Fruit fly (Drosophila melanogaster) whole organism, adult: Measurements from ENCODE around the gene Kr-h2.

Source experiments
- CG11617 ChIP-seq: fragments of 200-800 bp; sonication (Bioruptor generic); optimal IDR thresholded peaks from 2 replicates; lab custom pipeline; 2017; ENCODE audit warnings: mild to moderate bottlenecking, missing biosample characterization, missing genetic modification reagents, missing genetic modification characterization
- CG12768 ChIP-seq: fragments of 200-800 bp; sonication (Bioruptor generic); optimal IDR thresholded peaks from 2 replicates; lab custom pipeline; 2017; ENCODE audit warnings: missing biosample characterization, missing genetic modification characterization, mild to moderate bottlenecking, moderate library complexity, missing genetic modification reagents
- CG14711 ChIP-seq: fragments of 200-800 bp; sonication (Bioruptor generic); optimal IDR thresholded peaks from 2 replicates; lab custom pipeline; 2018; ENCODE audit warnings: missing biosample characterization, mild to moderate bottlenecking, missing genetic modification characterization, moderate library complexity
- CG1620 ChIP-seq: fragments of 200-800 bp; sonication (Bioruptor generic); optimal IDR thresholded peaks from 2 replicates; lab custom pipeline; 2016; ENCODE audit warnings: missing biosample characterization, missing genetic modification characterization
- CG33017 ChIP-seq: fragments of 200-800 bp; sonication (Bioruptor generic); optimal IDR thresholded peaks from 2 replicates; lab custom pipeline; 2018; ENCODE audit warnings: missing biosample characterization, mild to moderate bottlenecking, missing genetic modification characterization, moderate library complexity
- CG5204 ChIP-seq: fragments of 200-800 bp; sonication (Bioruptor generic); optimal IDR thresholded peaks from 2 replicates; lab custom pipeline; 2016; ENCODE audit warnings: missing biosample characterization, missing genetic modification characterization
- CG7045 ChIP-seq: fragments of 200-800 bp; sonication (Bioruptor generic); optimal IDR thresholded peaks from 2 replicates; lab custom pipeline; 2017; ENCODE audit warnings: missing biosample characterization, mild to moderate bottlenecking, missing genetic modification characterization
- CG7101 ChIP-seq: fragments of 200-800 bp; sonication (Bioruptor generic); optimal IDR thresholded peaks from 2 replicates; lab custom pipeline; 2018; ENCODE audit warnings: missing biosample characterization, mild to moderate bottlenecking, missing genetic modification characterization, moderate library complexity
- Clk ChIP-seq: fragments of 200-800 bp; sonication (Bioruptor generic); optimal IDR thresholded peaks from 2 replicates; lab custom pipeline; 2017; ENCODE audit warnings: missing biosample characterization, missing genetic modification characterization
- Crg-1 ChIP-seq: fragments of 200-800 bp; sonication (Bioruptor generic); optimal IDR thresholded peaks from 2 replicates; lab custom pipeline; 2016; ENCODE audit warnings: missing biosample characterization, missing genetic modification characterization
- Hr96 ChIP-seq: fragments of 200-800 bp; sonication (Bioruptor generic); optimal IDR thresholded peaks from 2 replicates; lab custom pipeline; 2016; ENCODE audit warnings: missing biosample characterization, missing genetic modification characterization
- Mnt ChIP-seq: fragments of 200-800 bp; sonication (Bioruptor generic); optimal IDR thresholded peaks from 2 replicates; lab custom pipeline; 2016; ENCODE audit warnings: missing biosample characterization, mild to moderate bottlenecking, missing genetic modification characterization
- bab1 ChIP-seq: fragments of 200-800 bp; sonication (Bioruptor generic); optimal IDR thresholded peaks from 3 replicates; lab custom pipeline; 2019; ENCODE audit warnings: missing biosample characterization, mild to moderate bottlenecking, missing genetic modification characterization, moderate library complexity
- cic ChIP-seq: fragments of 200-800 bp; sonication (Bioruptor generic); optimal IDR thresholded peaks from 2 replicates; lab custom pipeline; 2017; ENCODE audit warnings: missing biosample characterization, mild to moderate bottlenecking, missing genetic modification characterization, moderate library complexity
- cnc ChIP-seq, 2 experiments: fragments of >200 bp; optimal IDR thresholded peaks; 2 replicates each; lab custom pipeline; 2017
- kay ChIP-seq: fragments of 200-800 bp; sonication (Bioruptor generic); peaks from one replicate; lab custom pipeline; 2016; ENCODE audit warnings: missing biosample characterization, missing genetic modification characterization, borderline replicate concordance
- ovo ChIP-seq: fragments of 200-800 bp; sonication (Bioruptor generic); optimal IDR thresholded peaks from 2 replicates; lab custom pipeline; 2016; ENCODE audit warnings: missing biosample characterization, missing genetic modification characterization
- pad ChIP-seq: fragments of 200-800 bp; sonication (Bioruptor generic); optimal IDR thresholded peaks from 3 replicates; lab custom pipeline; 2017; ENCODE audit warnings: missing biosample characterization, missing genetic modification characterization, mild to moderate bottlenecking, moderate library complexity, missing genetic modification reagents
- tj ChIP-seq: fragments of 200-800 bp; sonication (Bioruptor generic); optimal IDR thresholded peaks from 3 replicates; lab custom pipeline; 2017; ENCODE audit warnings: missing biosample characterization, mild to moderate bottlenecking, missing genetic modification characterization, moderate library complexity
- toe ChIP-seq: fragments of 200-800 bp; sonication (Bioruptor generic); optimal IDR thresholded peaks from 2 replicates; lab custom pipeline; 2016; ENCODE audit warnings: missing biosample characterization, missing genetic modification characterization

Kr-h2 gene

DNA sequence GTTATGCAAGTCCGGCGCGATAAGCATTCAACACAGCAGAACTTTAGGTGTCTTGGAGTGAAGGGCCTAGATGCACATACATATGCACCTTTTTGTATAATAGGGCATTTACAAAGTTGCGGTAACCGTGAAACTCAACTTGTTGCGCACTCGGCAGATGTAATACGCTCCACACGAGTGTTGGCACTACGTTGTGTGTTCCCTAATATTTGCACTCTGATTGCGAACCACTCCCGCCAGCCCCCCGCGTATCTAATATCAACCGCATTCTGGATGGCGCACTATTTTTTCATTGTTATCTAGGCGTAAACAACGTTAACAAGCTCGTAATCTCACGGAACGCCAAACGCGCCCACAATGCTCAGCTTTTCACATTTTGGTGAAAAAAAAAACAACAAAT, 9.5 kb downstream of the Kr-h2 start:
- TF ChIP-seq ovo (GFP tag; lab: Kevin White, UChicago) (peak; percentile 69), tj (GFP tag; lab: Kevin White, UChicago) (peak; percentile 21), CG12768 (GFP tag; lab: Kevin White, UChicago) (peak; percentile 87), CG5204 (GFP tag; lab: Kevin White, UChicago) (peak; percentile 8), bab1 (no peak), Hr96 (GFP tag; lab: Kevin White, UChicago) (peak; percentile 63), CG1620 (GFP tag; lab: Kevin White, UChicago) (peak; percentile 56), Mnt (GFP tag; lab: Kevin White, UChicago) (peak; percentile 67), CG11617 (peak; percentile 22), CG14711 (tag; lab: Kevin White, UChicago) (peak; percentile 8), CG7101 (tag; lab: Kevin White, UChicago) (peak; percentile 62), Clk (GFP tag; lab: Kevin White, UChicago) (peak; percentile 74), toe (GFP tag; lab: Kevin White, UChicago) (peak; percentile 70), cic (GFP tag; lab: Kevin White, UChicago) (peak; percentile 97), pad (GFP tag; lab: Kevin White, UChicago) (peak; percentile 46), kay (GFP tag; lab: Kevin White, UChicago) (peak; percentile 85), CG7045 (GFP tag; lab: Kevin White, UChicago) (peak; percentile 74), CG33017 (tag; lab: Kevin White, UChicago) (peak; percentile 39), cnc (optimal IDR thresholded peaks at IDR 0.05; lab: Kevin White, UChicago) (no peak), Crg-1 (GFP tag; lab: Kevin White, UChicago) (peak; percentile 52)

DNA sequence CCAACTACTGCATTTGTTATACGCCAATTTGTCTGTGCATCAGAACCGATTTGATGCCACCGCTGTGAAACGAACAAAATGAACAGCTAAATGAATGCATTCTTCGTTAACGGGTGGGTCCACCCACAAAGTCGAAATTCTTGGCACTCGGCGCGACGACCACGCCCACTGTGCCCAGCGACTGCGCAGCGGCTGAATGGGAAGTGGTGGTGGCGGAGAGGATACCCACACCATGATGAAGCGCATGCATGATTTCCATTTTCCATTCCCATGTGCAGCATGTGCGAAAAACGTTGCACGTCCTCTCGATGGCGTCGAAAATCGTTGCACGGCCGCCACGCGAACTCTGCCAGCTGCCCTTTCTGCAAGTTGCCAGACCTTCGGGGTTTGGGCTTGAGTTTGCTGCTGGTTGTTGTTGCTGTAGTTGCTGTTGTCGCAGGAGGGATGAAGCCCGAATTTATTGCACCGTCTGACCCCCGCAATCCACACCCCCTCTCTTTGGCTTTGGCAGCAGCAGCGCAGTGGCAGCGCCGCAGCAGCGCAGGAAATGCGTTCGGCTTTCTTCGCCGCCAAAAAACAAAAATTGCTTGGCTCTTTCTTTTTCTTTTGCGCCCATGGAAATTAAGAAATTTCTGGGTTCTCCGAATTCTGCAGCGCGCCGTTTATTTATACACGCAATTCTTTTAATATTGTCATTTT, 10.5 kb downstream of the Kr-h2 start:
- TF ChIP-seq CG12768 (GFP tag; lab: Kevin White, UChicago), result peak; percentile 67
- TF ChIP-seq CG7101 (tag; lab: Kevin White, UChicago), result peak; percentile 42
- TF ChIP-seq Crg-1 (GFP tag; lab: Kevin White, UChicago), result no peak
- peak; percentile 11 for TF ChIP-seq CG11617
- TF ChIP-seq Hr96 (GFP tag; lab: Kevin White, UChicago), result peak; percentile 34
- peak; percentile 37 for TF ChIP-seq pad (GFP tag; lab: Kevin White, UChicago)
- TF ChIP-seq CG5204 (GFP tag; lab: Kevin White, UChicago), result no peak
- TF ChIP-seq tj (GFP tag; lab: Kevin White, UChicago), result peak; percentile 70
- TF ChIP-seq toe (GFP tag; lab: Kevin White, UChicago), result peak; percentile 29
- TF ChIP-seq Mnt (GFP tag; lab: Kevin White, UChicago), result peak; percentile 54
- TF ChIP-seq cnc (optimal IDR thresholded peaks at IDR 0.05; lab: Kevin White, UChicago), result no peak
- no peak for TF ChIP-seq CG14711 (tag; lab: Kevin White, UChicago)
- TF ChIP-seq CG1620 (GFP tag; lab: Kevin White, UChicago), result peak; percentile 17
- TF ChIP-seq kay (GFP tag; lab: Kevin White, UChicago), result peak; percentile 81
- TF ChIP-seq Clk (GFP tag; lab: Kevin White, UChicago), result peak; percentile 22
- no peak for TF ChIP-seq CG7045 (GFP tag; lab: Kevin White, UChicago)
- peak; percentile 89 for TF ChIP-seq cic (GFP tag; lab: Kevin White, UChicago)

DNA sequence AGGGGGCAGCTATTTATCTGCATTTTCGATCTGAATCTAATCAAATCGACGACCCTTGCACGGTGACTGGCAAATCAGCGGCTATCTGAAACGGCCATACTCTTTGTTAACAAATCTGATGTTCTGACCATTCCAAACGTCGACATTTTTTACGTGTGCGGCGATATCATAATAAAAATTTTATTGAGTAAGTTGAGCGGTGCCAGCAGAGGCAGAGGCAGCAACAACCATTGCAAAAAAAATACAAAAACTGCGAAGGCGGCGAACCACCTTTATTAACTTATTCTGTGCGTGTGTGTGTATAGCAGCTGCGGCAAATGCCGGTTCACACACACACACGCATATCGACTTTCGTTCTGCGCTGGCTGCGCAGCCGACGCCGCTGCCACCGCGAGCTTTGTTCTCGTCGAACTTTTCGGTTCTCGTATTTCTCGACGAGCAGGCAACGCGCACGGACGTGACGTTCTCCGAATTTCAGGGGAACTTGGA, 11.4 kb downstream of the Kr-h2 start, which contains the start of gene Kr-h1:
TSS of gene Kr-h1 (plus strand) at position 447 of the 489 bp plus-strand sequence.
- peak; percentile 78 for TF ChIP-seq tj (GFP tag; lab: Kevin White, UChicago)
- peak; percentile 21 for TF ChIP-seq CG14711 (tag; lab: Kevin White, UChicago)
- TF ChIP-seq CG33017 (tag; lab: Kevin White, UChicago), result peak; percentile 50
- TF ChIP-seq bab1, result no peak
- TF ChIP-seq cic (GFP tag; lab: Kevin White, UChicago), result peak; percentile 90
- TF ChIP-seq cnc (optimal IDR thresholded peaks at IDR 0.05; lab: Kevin White, UChicago), result peak; percentile 64 to 95
- TF ChIP-seq CG12768 (GFP tag; lab: Kevin White, UChicago), result peak; percentile 67
- no peak for TF ChIP-seq CG11617
- TF ChIP-seq CG7101 (tag; lab: Kevin White, UChicago), result peak; percentile 5
- no peak for TF ChIP-seq CG5204 (GFP tag; lab: Kevin White, UChicago)
- no peak for TF ChIP-seq CG1620 (GFP tag; lab: Kevin White, UChicago)
- TF ChIP-seq toe (GFP tag; lab: Kevin White, UChicago), result no peak
- TF ChIP-seq Mnt (GFP tag; lab: Kevin White, UChicago), result peak; percentile 6
- TF ChIP-seq ovo (GFP tag; lab: Kevin White, UChicago), result no peak

DNA sequence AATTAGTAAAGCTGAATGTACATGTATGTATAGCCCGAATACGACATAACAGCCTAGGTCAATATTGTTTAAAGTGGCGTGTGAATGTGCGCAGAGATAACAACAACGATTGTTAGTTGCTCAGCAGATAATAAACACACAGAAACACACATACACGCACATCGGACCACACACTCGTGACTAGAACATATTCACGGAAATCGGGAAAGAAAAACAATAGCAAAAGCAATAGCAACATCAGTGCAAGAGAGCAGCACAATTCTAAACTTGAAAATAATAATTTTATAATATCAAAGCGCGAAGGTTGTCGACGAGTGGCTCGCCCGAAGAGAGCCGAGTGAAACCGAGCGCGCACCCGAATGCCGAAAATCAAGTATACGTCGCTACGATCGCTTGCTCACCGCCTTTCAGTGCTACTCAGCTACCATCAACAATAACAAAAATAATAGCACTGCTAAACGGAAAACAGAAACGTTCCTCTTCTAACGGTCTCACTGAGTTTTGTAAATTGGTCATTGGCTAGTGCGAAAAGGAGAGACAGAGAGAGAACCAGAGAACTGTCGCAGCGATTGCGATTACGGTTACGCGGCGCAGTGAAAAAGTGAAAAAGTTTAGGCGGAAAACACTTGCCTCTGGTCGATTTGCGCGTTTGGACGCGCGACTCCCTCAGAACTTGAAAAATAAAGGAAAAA, 12.3 kb downstream of the Kr-h2 start:
- peak in 1 of 2 experiments; percentile 2 for TF ChIP-seq cnc (optimal IDR thresholded peaks at IDR 0.05; lab: Kevin White, UChicago)
- peak; percentile 44 for TF ChIP-seq Hr96 (GFP tag; lab: Kevin White, UChicago)
- TF ChIP-seq CG7045 (GFP tag; lab: Kevin White, UChicago), result peak; percentile 8
- TF ChIP-seq pad (GFP tag; lab: Kevin White, UChicago), result no peak
- TF ChIP-seq CG12768 (GFP tag; lab: Kevin White, UChicago), result peak; percentile 90
- TF ChIP-seq CG7101 (tag; lab: Kevin White, UChicago), result peak; percentile 18
- TF ChIP-seq toe (GFP tag; lab: Kevin White, UChicago), result no peak
- peak; percentile 74 for TF ChIP-seq CG33017 (tag; lab: Kevin White, UChicago)
- no peak for TF ChIP-seq CG14711 (tag; lab: Kevin White, UChicago)
- peak; percentile 69 for TF ChIP-seq Mnt (GFP tag; lab: Kevin White, UChicago)
- TF ChIP-seq ovo (GFP tag; lab: Kevin White, UChicago), result peak; percentile 97
- TF ChIP-seq CG5204 (GFP tag; lab: Kevin White, UChicago), result no peak
- peak; percentile 65 for TF ChIP-seq tj (GFP tag; lab: Kevin White, UChicago)
- TF ChIP-seq cic (GFP tag; lab: Kevin White, UChicago), result peak; percentile 96
- peak; percentile 99 for TF ChIP-seq kay (GFP tag; lab: Kevin White, UChicago)
- TF ChIP-seq Crg-1 (GFP tag; lab: Kevin White, UChicago), result no peak
- peak; percentile 4 for TF ChIP-seq CG11617
- TF ChIP-seq bab1, result no peak
- no peak for TF ChIP-seq CG1620 (GFP tag; lab: Kevin White, UChicago)
- no peak for TF ChIP-seq Clk (GFP tag; lab: Kevin White, UChicago)
